Fruit fly (Drosophila melanogaster) whole organism, pupa: ENCODE measurements around the gene Cyp12c1.

Experiments
- CG10348 ChIP-seq: fragments of 200-800 bp; sonication (Bioruptor generic); IDR thresholded peaks from 2 replicates; pipeline ENCODE4 v1.3.6; 2022; ENCODE audit warnings: missing biosample characterization, missing genetic modification characterization
- CG12605 ChIP-seq: fragments of 200-800 bp; sonication (Bioruptor generic); IDR thresholded peaks from 2 replicates; pipeline ENCODE4 v1.3.6; 2022; ENCODE audit warnings: missing biosample characterization, missing genetic modification characterization
- CG13204 ChIP-seq: fragments of 200-800 bp; sonication (Bioruptor generic); optimal IDR thresholded peaks from 2 replicates; lab custom pipeline; 2018; ENCODE audit warnings: missing biosample characterization, mild to moderate bottlenecking, missing genetic modification characterization, moderate library complexity
- CG14655 ChIP-seq: fragments of 200-800 bp; sonication (Bioruptor generic); optimal IDR thresholded peaks from 3 replicates; lab custom pipeline; 2017; ENCODE audit warnings: mild to moderate bottlenecking, missing biosample characterization, missing genetic modification reagents, missing genetic modification characterization
- CG15710 ChIP-seq: fragments of 200-800 bp; sonication (Bioruptor generic); optimal IDR thresholded peaks from 2 replicates; lab custom pipeline; 2018; ENCODE audit warnings: missing biosample characterization, mild to moderate bottlenecking, missing genetic modification characterization, moderate library complexity
- CG17806 ChIP-seq: fragments of 200-800 bp; sonication (Bioruptor generic); optimal IDR thresholded peaks from 2 replicates; lab custom pipeline; 2018; ENCODE audit warnings: missing biosample characterization, mild to moderate bottlenecking, missing genetic modification characterization, moderate library complexity
- CG32121 ChIP-seq: fragments of 200-800 bp; sonication (Bioruptor generic); IDR thresholded peaks from 2 replicates; pipeline ENCODE4 v1.3.6; 2022; ENCODE audit warnings: missing biosample characterization, missing genetic modification characterization
- CG34367 ChIP-seq: fragments of 200-800 bp; sonication (Bioruptor generic); optimal IDR thresholded peaks from 2 replicates; lab custom pipeline; 2018; ENCODE audit warnings: missing biosample characterization, mild to moderate bottlenecking, missing genetic modification characterization
- CG4496 ChIP-seq: fragments of 200-800 bp; sonication (Bioruptor generic); IDR thresholded peaks from 3 replicates; pipeline ENCODE4 v1.3.6; 2022; ENCODE audit warnings: missing biosample characterization, missing genetic modification characterization
- CG8159 ChIP-seq: fragments of 200-800 bp; sonication (Bioruptor generic); optimal IDR thresholded peaks from 3 replicates; lab custom pipeline; 2018; ENCODE audit warnings: missing biosample characterization, mild to moderate bottlenecking, missing genetic modification characterization, moderate library complexity
- CG8301 ChIP-seq: fragments of 200-800 bp; sonication (Bioruptor generic); optimal IDR thresholded peaks from 2 replicates; lab custom pipeline; 2018; ENCODE audit warnings: missing biosample characterization, mild to moderate bottlenecking, missing genetic modification characterization
- CG9948 ChIP-seq: fragments of 200-800 bp; sonication (Bioruptor generic); optimal IDR thresholded peaks from 2 replicates; lab custom pipeline; 2018; ENCODE audit warnings: missing biosample characterization, mild to moderate bottlenecking, missing genetic modification characterization, moderate library complexity
- D1 ChIP-seq: fragments of 200-800 bp; sonication (Bioruptor generic); optimal IDR thresholded peaks from 2 replicates; lab custom pipeline; 2018; ENCODE audit warnings: missing biosample characterization, mild to moderate bottlenecking, missing genetic modification characterization, moderate library complexity
- EcR ChIP-seq: fragments of 200-800 bp; sonication (Bioruptor generic); optimal IDR thresholded peaks from 3 replicates; lab custom pipeline; 2019; ENCODE audit warnings: missing biosample characterization, missing genetic modification characterization, mild to moderate bottlenecking, moderate library complexity, missing genetic modification reagents
- Pif1B ChIP-seq: fragments of 200-800 bp; sonication (Bioruptor generic); optimal IDR thresholded peaks from 3 replicates; lab custom pipeline; 2016; ENCODE audit warnings: missing biosample characterization, missing genetic modification characterization
- Snoo ChIP-seq: fragments of 200-800 bp; sonication (Bioruptor generic); optimal IDR thresholded peaks from 3 replicates; lab custom pipeline; 2017; ENCODE audit warnings: missing biosample characterization, mild to moderate bottlenecking, missing genetic modification characterization, inconsistent platforms
- fd96Ca ChIP-seq: fragments of 200-800 bp; sonication (Bioruptor generic); IDR thresholded peaks from 3 replicates; pipeline ENCODE4 v1.3.6; 2022; ENCODE audit warnings: missing biosample characterization, missing genetic modification characterization
- gl ChIP-seq: fragments of 200-800 bp; sonication (Bioruptor generic); optimal IDR thresholded peaks from 2 replicates; lab custom pipeline; 2018; ENCODE audit warnings: missing biosample characterization, mild to moderate bottlenecking, missing genetic modification characterization
- rn ChIP-seq: fragments of 200-800 bp; sonication (Bioruptor generic); IDR thresholded peaks from 2 replicates; pipeline ENCODE4 v1.3.6; 2022; ENCODE audit warnings: missing biosample characterization, missing genetic modification characterization

Gene Cyp12c1

dm6 chr3L:18638043-18638442 lies 48.1 kb downstream of the Cyp12c1 start:
- TF ChIP-seq CG14655 (GFP tag; lab: Kevin White, UChicago) = no peak
- TF ChIP-seq CG8301 = no peak
- TF ChIP-seq CG15710 = no peak
- no peak for TF ChIP-seq CG8159
- no peak for TF ChIP-seq Snoo
- TF ChIP-seq, all 21 proteins: peak for 0

dm6 chr3L:18637348-18637747 lies 48.8 kb downstream of the Cyp12c1 start:
- TF ChIP-seq EcR (GFP tag; lab: Kevin White, UChicago) = no peak
- no peak for TF ChIP-seq D1 (tag; lab: Kevin White, UChicago)
- TF ChIP-seq CG32121 (GFP tag; lab: Robert Waterston, UW) = no peak
- no peak for TF ChIP-seq CG10348

dm6 chr3L:18636782-18637181 lies 49.3 kb downstream of the Cyp12c1 start:
- TF ChIP-seq Snoo (no peak), CG9948 (tag; lab: Kevin White, UChicago) (no peak)

dm6 chr3L:18634792-18635471 lies 51.2 kb downstream of the Cyp12c1 start:
- TF ChIP-seq CG15710 (no peak), CG8301 (no peak), D1 (tag; lab: Kevin White, UChicago) (no peak), EcR (GFP tag; lab: Kevin White, UChicago) (no peak), Snoo (no peak), rn (GFP tag; lab: Robert Waterston, UW) (no peak), CG9948 (tag; lab: Kevin White, UChicago) (no peak), fd96Ca (no peak), CG14655 (GFP tag; lab: Kevin White, UChicago) (no peak), CG34367 (no peak), CG4496 (GFP tag; lab: Robert Waterston, UW) (no peak), Pif1B (GFP tag; lab: Kevin White, UChicago) (no peak), gl (tag; lab: Kevin White, UChicago) (no peak), CG10348 (no peak), CG12605 (no peak), CG17806 (tag; lab: Kevin White, UChicago) (no peak), CG32121 (GFP tag; lab: Robert Waterston, UW) (no peak), CG13204 (GFP tag; lab: Kevin White, UChicago) (no peak), CG8159 (no peak)
